Fruit fly (Drosophila melanogaster): Measurements from ENCODE around the gene Hers.
"Not testable (repeated sequence)": the region's sequence is repeated elsewhere in the genome, so short reads cannot be mapped to it uniquely, and the experiment has no call there.

Hers gene

dm6 chrX:19920335-19920734 is 54.4 kb downstream of the Hers start, which contains the start of gene CG45488:
CG45488 (minus strand) TSS chrX:19920435.
- TF ChIP-seq Dll, CG8478, psq (optimal IDR thresholded peaks at IDR 0.05): not testable (repeated sequence)

- TF ChIP-seq CG8478 (optimal IDR thresholded peaks at IDR 0.05); pan (optimal IDR thresholded peaks at IDR 0.05); EcR (GFP tag; optimal IDR thresholded peaks at IDR 0.05): not testable (repeated sequence)
Measured at dm6 chrX:19929078-19929477, 63.1 kb downstream of the Hers start, which contains the start of gene CG45489. CG45489 (minus strand) TSS chrX:19929178.

dm6 chrX:19934194-19934593 is 68.2 kb downstream of the Hers start, which contains the start of gene CG45490:
CG45490 (minus strand) TSS chrX:19934294.
- not testable (repeated sequence) for TF ChIP-seq CG8478, psq, pan (optimal IDR thresholded peaks at IDR 0.05)

dm6 chrX:19938894-19939293 is 72.9 kb downstream of the Hers start, which contains the start of gene CG45491:
CG45491 (minus strand) TSS chrX:19938994.
- TF ChIP-seq Dll, CG8478, pan (optimal IDR thresholded peaks at IDR 0.05): not testable (repeated sequence)

- not testable (repeated sequence) for TF ChIP-seq pan, CG8478, Dll (optimal IDR thresholded peaks at IDR 0.05)
Measured at dm6 chrX:19944047-19944446, 78.1 kb downstream of the Hers start, which contains the start of gene CG45492. CG45492 (minus strand) TSS chrX:19944147.

- not testable (repeated sequence) for TF ChIP-seq EcR (GFP tag; optimal IDR thresholded peaks at IDR 0.05); usp (GFP tag; optimal IDR thresholded peaks at IDR 0.05); pan (optimal IDR thresholded peaks at IDR 0.05)
Measured at dm6 chrX:19948773-19949172, 82.8 kb downstream of the Hers start, which contains the start of gene CG45493. CG45493 (minus strand) TSS chrX:19948873.

- TF ChIP-seq usp (GFP tag; optimal IDR thresholded peaks at IDR 0.05); psq (optimal IDR thresholded peaks at IDR 0.05); EcR (GFP tag; optimal IDR thresholded peaks at IDR 0.05): not testable (repeated sequence)
Measured at dm6 chrX:19953508-19953907, 87.6 kb downstream of the Hers start, which contains the start of gene CG45494. CG45494 (minus strand) TSS chrX:19953608.
